Fruit fly (Drosophila melanogaster): ENCODE measurements around the gene CG7627.

The CG7627 gene

dm6 chr2L:8339751-8340349 is 22.4 kb downstream of the CG7627 start:
- TF ChIP-seq Hr96 (GFP tag; optimal IDR thresholded peaks at IDR 0.05) (no peak), CG5204 (GFP tag; optimal IDR thresholded peaks at IDR 0.05) (no peak), kay (GFP tag; ENCODE audit: borderline replicate concordance) (no peak), CG12768 (GFP tag; optimal IDR thresholded peaks at IDR 0.05) (no peak), cic (GFP tag; optimal IDR thresholded peaks at IDR 0.05) (no peak), CG7045 (GFP tag; optimal IDR thresholded peaks at IDR 0.05) (no peak), CG1620 (GFP tag; optimal IDR thresholded peaks at IDR 0.05) (no peak), Clk (GFP tag; optimal IDR thresholded peaks at IDR 0.05) (no peak), Crg-1 (GFP tag; optimal IDR thresholded peaks at IDR 0.05) (no peak), CG33017 (tag; optimal IDR thresholded peaks at IDR 0.05) (no peak), tj (GFP tag; optimal IDR thresholded peaks at IDR 0.05) (no peak), cnc (optimal IDR thresholded peaks at IDR 0.05) (no peak), CG11617 (GFP tag; optimal IDR thresholded peaks at IDR 0.05) (no peak), CG7101 (tag; optimal IDR thresholded peaks at IDR 0.05) (no peak), toe (GFP tag; optimal IDR thresholded peaks at IDR 0.05) (no peak)

- no peak for TF ChIP-seq CG1620 (GFP tag; optimal IDR thresholded peaks at IDR 0.05)
- no peak for TF ChIP-seq Crg-1 (GFP tag; optimal IDR thresholded peaks at IDR 0.05)
- TF ChIP-seq pad (GFP tag; optimal IDR thresholded peaks at IDR 0.05): no peak
- TF ChIP-seq CG33017 (tag; optimal IDR thresholded peaks at IDR 0.05): no peak
- no peak for TF ChIP-seq Clk (GFP tag; optimal IDR thresholded peaks at IDR 0.05)
- no peak for TF ChIP-seq CG7101 (tag; optimal IDR thresholded peaks at IDR 0.05)
- TF ChIP-seq CG5204 (GFP tag; optimal IDR thresholded peaks at IDR 0.05): no peak
These were observed 24.2 kb downstream of the CG7627 start, which contains the start of gene witty for dm6 chr2L:8338039-8338438. witty (plus strand) TSS chr2L:8338287.

DNA sequence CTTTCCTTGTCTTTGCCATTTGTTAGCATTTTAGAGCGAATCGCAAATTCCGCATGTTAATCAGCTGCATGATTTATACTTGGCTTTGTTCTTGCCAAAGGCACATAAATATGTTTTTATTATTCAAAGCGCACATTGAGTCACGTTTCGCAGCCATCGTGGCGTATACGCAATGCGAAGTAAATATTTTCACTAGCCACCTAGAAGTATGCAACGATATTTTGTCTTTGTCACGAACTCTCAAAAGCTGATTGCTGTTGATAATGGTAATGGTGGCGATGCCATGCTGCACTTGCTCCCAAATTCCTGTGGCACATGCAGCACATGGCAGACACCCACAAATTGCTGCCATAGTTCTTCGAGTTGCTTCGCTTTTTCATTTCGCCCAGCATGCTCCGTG is 27.6 kb downstream of the CG7627 start:
- TF ChIP-seq toe (GFP tag; optimal IDR thresholded peaks at IDR 0.05): no peak
- peak; percentile 20 for TF ChIP-seq bab1 (GFP tag; optimal IDR thresholded peaks at IDR 0.05)
- no peak for TF ChIP-seq cic (GFP tag; optimal IDR thresholded peaks at IDR 0.05)

dm6 chr2L:8333624-8334023 is 28.6 kb downstream of the CG7627 start:
- no peak for TF ChIP-seq CG1620 (GFP tag; optimal IDR thresholded peaks at IDR 0.05)
- no peak for TF ChIP-seq Clk (GFP tag; optimal IDR thresholded peaks at IDR 0.05)

dm6 chr2L:8333185-8333584 is 29.1 kb downstream of the CG7627 start:
- TF ChIP-seq CG7045 (GFP tag; optimal IDR thresholded peaks at IDR 0.05) (no peak), CG5204 (GFP tag; optimal IDR thresholded peaks at IDR 0.05) (no peak), kay (GFP tag; ENCODE audit: borderline replicate concordance) (no peak), Mnt (GFP tag; optimal IDR thresholded peaks at IDR 0.05) (no peak), CG11617 (GFP tag; optimal IDR thresholded peaks at IDR 0.05) (no peak), Clk (GFP tag; optimal IDR thresholded peaks at IDR 0.05) (no peak), CG12768 (GFP tag; optimal IDR thresholded peaks at IDR 0.05) (no peak), bab1 (GFP tag; optimal IDR thresholded peaks at IDR 0.05) (no peak), cic (GFP tag; optimal IDR thresholded peaks at IDR 0.05) (no peak), ovo (GFP tag; optimal IDR thresholded peaks at IDR 0.05) (no peak), pad (GFP tag; optimal IDR thresholded peaks at IDR 0.05) (no peak), toe (GFP tag; optimal IDR thresholded peaks at IDR 0.05) (no peak), Hr96 (GFP tag; optimal IDR thresholded peaks at IDR 0.05) (no peak), CG1620 (GFP tag; optimal IDR thresholded peaks at IDR 0.05) (no peak), CG7101 (tag; optimal IDR thresholded peaks at IDR 0.05) (no peak)

DNA sequence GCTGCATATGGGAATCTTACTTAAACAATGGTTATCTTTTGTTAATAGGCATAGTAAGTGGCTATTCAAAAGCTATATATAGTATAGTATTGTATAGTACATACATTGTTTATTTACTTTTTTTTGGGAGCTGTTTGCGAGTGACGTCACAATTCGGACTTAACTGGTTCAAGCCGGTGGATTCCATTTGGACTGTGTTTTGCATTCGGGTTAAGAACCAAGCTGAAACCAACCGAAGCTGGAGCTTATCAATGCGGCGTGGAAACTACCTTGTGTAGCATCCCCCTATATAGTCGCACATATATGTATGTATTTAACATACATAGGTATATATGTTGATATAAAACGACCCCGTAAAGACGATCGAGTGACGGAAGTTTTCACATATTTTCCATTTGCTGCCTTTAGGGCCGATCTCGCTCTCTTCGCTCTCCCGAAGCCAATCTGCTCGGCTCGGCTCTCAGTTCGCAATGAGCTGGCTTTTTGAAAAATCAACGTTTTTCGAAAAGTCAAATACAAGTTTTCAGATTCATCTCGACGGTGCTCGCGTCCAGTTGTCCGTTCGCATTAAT is 33.7 kb downstream of the CG7627 start:
- no peak for TF ChIP-seq bab1 (GFP tag; optimal IDR thresholded peaks at IDR 0.05)
- no peak for TF ChIP-seq toe (GFP tag; optimal IDR thresholded peaks at IDR 0.05)
- no peak for TF ChIP-seq CG14711 (tag; optimal IDR thresholded peaks at IDR 0.05)
- TF ChIP-seq Mnt (GFP tag; optimal IDR thresholded peaks at IDR 0.05): no peak
- TF ChIP-seq kay (GFP tag; ENCODE audit: borderline replicate concordance): peak; percentile 85
- TF ChIP-seq Hr96 (GFP tag; optimal IDR thresholded peaks at IDR 0.05): no peak
- no peak for TF ChIP-seq cnc (optimal IDR thresholded peaks at IDR 0.05)

DNA sequence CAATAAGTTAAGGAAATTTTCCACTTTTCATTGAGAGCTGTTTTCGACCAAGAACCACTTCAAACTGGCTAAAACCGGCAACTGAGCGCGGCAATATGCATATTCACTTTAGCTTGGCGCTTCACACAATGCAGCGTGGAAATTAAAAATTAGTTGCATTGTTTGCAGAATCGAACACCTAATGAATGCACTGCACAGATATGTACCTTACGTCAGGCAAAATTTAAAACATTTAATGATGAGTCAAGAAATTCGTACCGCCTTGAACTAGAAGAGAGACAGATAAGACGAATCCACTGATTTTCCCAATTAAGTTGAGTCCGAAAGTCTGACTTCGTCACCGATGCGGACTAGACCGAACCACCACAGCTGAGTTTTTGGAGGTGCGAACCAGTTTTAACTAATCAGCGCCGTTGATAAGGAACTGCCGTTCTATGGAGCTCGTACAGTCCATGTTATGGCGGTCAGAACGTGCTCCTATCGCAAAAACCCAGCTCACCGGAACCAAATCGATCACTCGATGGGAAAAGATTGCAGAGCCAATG is 34.4 kb downstream of the CG7627 start:
- TF ChIP-seq tj (GFP tag; optimal IDR thresholded peaks at IDR 0.05) (peak; percentile 96), CG33017 (tag; optimal IDR thresholded peaks at IDR 0.05) (no peak)

- TF ChIP-seq ovo (GFP tag; optimal IDR thresholded peaks at IDR 0.05) (no peak), Hr96 (GFP tag; optimal IDR thresholded peaks at IDR 0.05) (no peak), Crg-1 (GFP tag; optimal IDR thresholded peaks at IDR 0.05) (no peak), bab1 (GFP tag; optimal IDR thresholded peaks at IDR 0.05) (no peak), cic (GFP tag; optimal IDR thresholded peaks at IDR 0.05) (no peak), kay (GFP tag; ENCODE audit: borderline replicate concordance) (no peak), cnc (optimal IDR thresholded peaks at IDR 0.05) (no peak), CG1620 (GFP tag; optimal IDR thresholded peaks at IDR 0.05) (no peak), toe (GFP tag; optimal IDR thresholded peaks at IDR 0.05) (no peak), Mnt (GFP tag; optimal IDR thresholded peaks at IDR 0.05) (no peak)
These were observed 35.1 kb downstream of the CG7627 start, which contains the start of gene CG14275 for dm6 chr2L:8327272-8327555. CG14275 (plus strand) TSS chr2L:8327456.
